Worm (Caenorhabditis elegans): ENCODE results near the gene ras-1.

DNA sequence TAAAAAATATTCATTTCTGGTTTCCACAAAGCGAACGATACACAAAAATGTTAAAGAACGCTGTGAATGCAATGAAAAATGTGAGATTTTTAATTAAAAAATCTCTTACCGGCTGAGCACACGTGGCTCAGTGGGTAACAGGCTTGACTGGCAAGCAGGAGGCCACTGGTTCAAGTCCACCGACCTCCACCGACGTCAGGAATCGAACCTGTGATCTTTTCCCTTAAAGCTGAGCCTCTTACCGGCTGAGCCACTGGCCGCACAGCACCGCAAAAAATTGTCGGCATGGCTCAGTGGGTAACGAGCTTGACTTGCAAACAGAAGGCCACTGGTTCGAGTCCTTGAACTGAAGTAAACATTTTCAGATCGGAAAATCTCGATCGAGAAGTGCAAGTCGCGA is 7.3 kb downstream of the ras-1 start, which contains the start of gene C44C11.6:
- TF ChIP-seq snpc-4 (tag; optimal IDR thresholded peaks at IDR 0.05) (no peak), aly-2 (tag; optimal IDR thresholded peaks at IDR 0.05) (no peak)

All from whole organism, L4 larva.